Worm (Caenorhabditis elegans) whole organism, L1 larva: Measurements from ENCODE around the gene F33E11.3.

Experiments
- C16A3.4 ChIP-seq: fragments of 150-350 bp; optimal IDR thresholded peaks from 2 replicates; lab custom pipeline; 2014; ENCODE audit warnings: missing biosample characterization, missing genetic modification characterization
- ces-1 ChIP-seq: fragments of 150-350 bp; optimal IDR thresholded peaks from 2 replicates; lab custom pipeline; 2014; ENCODE audit warnings: missing biosample characterization, missing genetic modification reagents, missing genetic modification characterization
- dpl-1 ChIP-seq, 3 experiments: fragments of 150-350 bp in 2 of 3; sonication (generic microtip) in 1 of 3; optimal IDR thresholded peaks; 2 replicates each; lab custom pipeline; 2014 to 2017; ENCODE audit warnings: missing biosample characterization in 3 of 3, missing genetic modification characterization in 3 of 3, missing genetic modification reagents in 3 of 3
- egl-27 ChIP-seq, 2 experiments: fragments of 150-350 bp in 1 of 2; sonication (generic microtip); optimal IDR thresholded peaks; 3 replicates each; lab custom pipeline; 2017 to 2018; ENCODE audit warnings: missing biosample characterization in 2 of 2, missing genetic modification characterization in 2 of 2, missing genetic modification reagents in 2 of 2
- hpl-2 ChIP-seq: fragments of 150-350 bp; optimal IDR thresholded peaks from 2 replicates; lab custom pipeline; 2014; ENCODE audit warnings: missing biosample characterization, missing genetic modification reagents, missing genetic modification characterization
- irx-1 ChIP-seq: sonication (generic microtip); optimal IDR thresholded peaks from 2 replicates; lab custom pipeline; 2016; ENCODE audit warnings: missing genetic modification characterization, missing compliant biosample characterization
- lin-15B ChIP-seq: fragments of 150-350 bp; sonication (generic microtip); optimal IDR thresholded peaks from 3 replicates; lab custom pipeline; 2014; ENCODE audit warnings: missing biosample characterization, missing genetic modification characterization
- lin-39 ChIP-seq: fragments of 150-350 bp; optimal IDR thresholded peaks from 2 replicates; lab custom pipeline; 2014; ENCODE audit warnings: missing biosample characterization, missing genetic modification reagents, missing genetic modification characterization
- nhr-28 ChIP-seq: fragments of 150-350 bp; optimal IDR thresholded peaks from 2 replicates; lab custom pipeline; 2014; ENCODE audit warnings: missing biosample characterization, missing genetic modification characterization
- snpc-4 ChIP-seq: fragments of 150-350 bp; optimal IDR thresholded peaks from 2 replicates; lab custom pipeline; 2014; ENCODE audit warnings: missing biosample characterization, missing genetic modification characterization
- zag-1 ChIP-seq: fragments of 150-350 bp; optimal IDR thresholded peaks from 2 replicates; lab custom pipeline; 2014; ENCODE audit warnings: missing biosample characterization, missing genetic modification characterization
- ztf-11 ChIP-seq, 2 experiments: sonication (generic microtip); optimal IDR thresholded peaks; 2 replicates each; lab custom pipeline; 2016 to 2017; ENCODE audit warnings: missing genetic modification characterization in 2 of 2, missing biosample characterization in 1 of 2, missing compliant biosample characterization in 1 of 2

- TF ChIP-seq zag-1 (tag; lab: Kevin White, UChicago) (no peak), lin-15B (no peak), irx-1 (tag; lab: Kevin White, UChicago) (no peak), ces-1 (no peak), hpl-2 (GFP tag; lab: Kevin White, UChicago) (no peak), egl-27 (tag; optimal IDR thresholded peaks at IDR 0.05; lab: Kevin White, UChicago) (no peak), dpl-1 (GFP tag; optimal IDR thresholded peaks at IDR 0.05; lab: Kevin White, UChicago) (no peak), ztf-11 (tag; optimal IDR thresholded peaks at IDR 0.05; lab: Kevin White, UChicago) (no peak), C16A3.4 (tag; lab: Kevin White, UChicago) (no peak), nhr-28 (tag; lab: Kevin White, UChicago) (no peak), snpc-4 (no peak), lin-39 (no peak)
Observed at ce11 chrV:342346-342745, 37.8 kb upstream of the F33E11.3 start.
